Fruit fly (Drosophila melanogaster): Measurements from ENCODE around the gene CenG1A.

The CenG1A gene

dm6 chr2L:13835002-13835910, at the start of gene CenG1A, which contains the start of gene mRpS23 (continued):
- TF ChIP-seq Dek (tag; optimal IDR thresholded peaks at IDR 0.05) (peak; percentile 100), CG16813 (GFP tag; IDR thresholded peaks at IDR 0.05; ENCODE audit: partially characterized antibody) (peak; percentile 79)

dm6 chr2L:13790715-13791114, 44.6 kb upstream of the CenG1A start, which contains the start of gene CG16863:
CG16863 (plus strand) TSS chr2L:13790959.
- TF ChIP-seq MBD-R2 (GFP tag; IDR thresholded peaks at IDR 0.05), result 0 out of 2 replicates have a peak, but pooled peaks have one; percentile 38
- peak; percentile 14 for TF ChIP-seq BEAF-32 (GFP tag; optimal IDR thresholded peaks at IDR 0.05)
- TF ChIP-seq CG3995 (GFP tag; optimal IDR thresholded peaks at IDR 0.05), result no peak
- TF ChIP-seq Dp (GFP tag; optimal IDR thresholded peaks at IDR 0.05), result peak; percentile 73
- peak; percentile 2 for TF ChIP-seq phol (tag; optimal IDR thresholded peaks at IDR 0.05)
- peak; percentile 28 for TF ChIP-seq trem (tag; optimal IDR thresholded peaks at IDR 0.05)
- peak; percentile 49 for TF ChIP-seq CG17359 (tag; optimal IDR thresholded peaks at IDR 0.05)
- no peak for TF ChIP-seq Hsf (GFP tag; optimal IDR thresholded peaks at IDR 0.05)
- peak; percentile 51 for TF ChIP-seq CG9797 (GFP tag; optimal IDR thresholded peaks at IDR 0.05)
- TF ChIP-seq Hr3 (GFP tag; optimal IDR thresholded peaks at IDR 0.05), result no peak
- peak; percentile 33 for TF ChIP-seq CG14710 (tag; optimal IDR thresholded peaks at IDR 0.05)
- peak; percentile 82 for TF ChIP-seq E2f2 (GFP tag; IDR thresholded peaks at IDR 0.05)
- no peak for TF ChIP-seq Nf-YC (tag; optimal IDR thresholded peaks at IDR 0.05)
- TF ChIP-seq CG10267 (tag; optimal IDR thresholded peaks at IDR 0.05), result peak; percentile 75
- TF ChIP-seq gfzf (GFP tag; optimal IDR thresholded peaks at IDR 0.05), result peak; percentile 66
- no peak for TF ChIP-seq HLH54F (GFP tag; optimal IDR thresholded peaks at IDR 0.05)
- peak; percentile 47 for TF ChIP-seq stwl (tag; optimal IDR thresholded peaks at IDR 0.05)
- peak; percentile 28 for TF ChIP-seq pzg (GFP tag; optimal IDR thresholded peaks at IDR 0.05)
- peak; percentile 56 for TF ChIP-seq Myb (GFP tag; optimal IDR thresholded peaks at IDR 0.05)
- peak; percentile 17 for TF ChIP-seq CG17829 (tag; optimal IDR thresholded peaks at IDR 0.05)

DNA sequence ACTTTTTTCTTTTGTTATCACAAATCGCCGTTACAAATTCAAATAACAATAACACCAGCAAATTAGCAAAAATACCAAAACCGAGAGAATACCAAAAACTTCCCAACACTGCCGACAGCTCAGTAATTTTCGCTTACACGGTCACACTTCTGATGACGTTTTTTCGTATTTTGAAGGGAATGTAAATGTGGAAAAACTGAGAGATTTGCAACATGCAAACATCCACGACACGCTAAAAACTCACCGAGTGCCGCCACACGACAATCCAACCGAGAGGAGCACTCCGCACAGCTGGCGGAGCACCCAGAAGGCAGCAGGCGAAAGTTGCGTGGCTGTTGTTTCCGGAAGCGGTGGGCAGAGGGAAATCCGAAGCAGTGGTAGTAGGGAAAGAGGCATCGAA, 42.0 kb upstream of the CenG1A start, which contains the start of gene Sec71:
Gene Sec71, plus strand, starts transcription at position 117 of the 400 bp plus-strand sequence.
- TF ChIP-seq gfzf (GFP tag; optimal IDR thresholded peaks at IDR 0.05) (peak; percentile 89), CG10267 (tag; optimal IDR thresholded peaks at IDR 0.05) (peak; percentile 94), Camta (GFP tag; optimal IDR thresholded peaks at IDR 0.05) (no peak), stwl (tag; optimal IDR thresholded peaks at IDR 0.05) (peak; percentile 54), wor (GFP tag; IDR thresholded peaks at IDR 0.05) (no peak), CG2678 (tag; optimal IDR thresholded peaks at IDR 0.05) (no peak), CG43689 (GFP tag; IDR thresholded peaks at IDR 0.05) (no peak), NfI (GFP tag; optimal IDR thresholded peaks at IDR 0.05) (no peak), bbx (GFP tag; IDR thresholded peaks at IDR 0.05; ENCODE audit: partially characterized antibody) (peak; percentile 30; the same call in 1 of the 2 replicates), nau (GFP tag; optimal IDR thresholded peaks at IDR 0.05) (no peak), Gug (GFP tag; IDR thresholded peaks at IDR 0.05) (no peak), NK7.1 (GFP tag; optimal IDR thresholded peaks at IDR 0.05) (no peak), CG10959 (GFP tag; IDR thresholded peaks at IDR 0.05) (no peak), row (GFP tag; IDR thresholded peaks at IDR 0.05) (no peak), ase (GFP tag; IDR thresholded peaks at IDR 0.05) (no peak), CG13287 (GFP tag; IDR thresholded peaks at IDR 0.05; ENCODE audit: partially characterized antibody) (0 out of 2 replicates have a peak, but pooled peaks have one; percentile 30), ssp (GFP tag; IDR thresholded peaks at IDR 0.05) (no peak), da (GFP tag; optimal IDR thresholded peaks at IDR 0.05) (no peak), Ets97D (GFP tag; optimal IDR thresholded peaks at IDR 0.05) (peak; percentile 62), Blimp-1 (GFP tag; optimal IDR thresholded peaks at IDR 0.05) (no peak), CG15269 (tag; optimal IDR thresholded peaks at IDR 0.05) (no peak), CG32772 (GFP tag; IDR thresholded peaks at IDR 0.05) (no peak), CG30403 (GFP tag; optimal IDR thresholded peaks at IDR 0.05) (peak; percentile 2), shn (GFP tag; optimal IDR thresholded peaks at IDR 0.05) (no peak), CG8290 (GFP tag; optimal IDR thresholded peaks at IDR 0.05) (no peak), CG8290 (tag; optimal IDR thresholded peaks at IDR 0.05) (no peak), Usf (GFP tag; optimal IDR thresholded peaks at IDR 0.05) (no peak)

Data from whole organism, embryonic.